Worm (Caenorhabditis elegans) whole organism, mixed stage, embryonic: ENCODE measurements around the gene abf-5.

Experiments
- M03D4.4 ChIP-seq: sonication (generic microtip); optimal IDR thresholded peaks from 2 replicates; lab custom pipeline; 2017; ENCODE audit warnings: mild to moderate bottlenecking, missing genetic modification characterization, missing compliant biosample characterization
- blmp-1 ChIP-seq: fragments of 150-350 bp; optimal IDR thresholded peaks from 2 replicates; lab custom pipeline; 2014; ENCODE audit warnings: missing biosample characterization, missing genetic modification characterization
- ceh-39 ChIP-seq: fragments of 150-350 bp; optimal IDR thresholded peaks from 2 replicates; lab custom pipeline; 2014; ENCODE audit warnings: missing biosample characterization, missing genetic modification characterization
- ceh-43 ChIP-seq: fragments of 200-800 bp; sonication (Bioruptor generic); optimal IDR thresholded peaks from 2 replicates; lab custom pipeline; 2018; ENCODE audit warnings: mild to moderate bottlenecking, missing genetic modification characterization, moderate library complexity, missing compliant biosample characterization
- ces-1 ChIP-seq: fragments of 150-350 bp; optimal IDR thresholded peaks from 2 replicates; lab custom pipeline; 2014; ENCODE audit warnings: missing biosample characterization, missing genetic modification reagents, missing genetic modification characterization
- drap-1 ChIP-seq: fragments of 200-800 bp; sonication (Bioruptor generic); optimal IDR thresholded peaks from 3 replicates; lab custom pipeline; 2018; ENCODE audit warnings: mild to moderate bottlenecking, missing genetic modification characterization, missing compliant biosample characterization
- elt-1 ChIP-seq: sonication (generic microtip); optimal IDR thresholded peaks from 2 replicates; lab custom pipeline; 2017; ENCODE audit warnings: missing genetic modification characterization, mild to moderate bottlenecking, missing compliant biosample characterization, antibody characterized with exemption, moderate library complexity, borderline replicate concordance; ENCODE audit not compliant: insufficient read depth
- elt-3 ChIP-seq: fragments of 150-350 bp; optimal IDR thresholded peaks from 2 replicates; lab custom pipeline; 2014; ENCODE audit warnings: missing biosample characterization, missing genetic modification characterization
- flh-1 ChIP-seq: fragments of 200-800 bp; sonication (Bioruptor generic); optimal IDR thresholded peaks from 2 replicates; lab custom pipeline; 2018; ENCODE audit warnings: mild to moderate bottlenecking, missing genetic modification characterization, moderate library complexity, missing compliant biosample characterization
- ham-2 ChIP-seq: fragments of 200-800 bp; sonication (Bioruptor generic); optimal IDR thresholded peaks from 2 replicates; lab custom pipeline; 2018; ENCODE audit warnings: mild to moderate bottlenecking, missing genetic modification characterization, missing compliant biosample characterization
- hlh-1 ChIP-seq: fragments of 150-350 bp; optimal IDR thresholded peaks from 2 replicates; lab custom pipeline; 2014; ENCODE audit warnings: missing biosample characterization, missing genetic modification reagents, missing genetic modification characterization
- lin-13 ChIP-seq: fragments of 150-350 bp; optimal IDR thresholded peaks from 2 replicates; lab custom pipeline; 2014; ENCODE audit warnings: missing biosample characterization, missing genetic modification characterization
- lin-32 ChIP-seq: fragments of 200-800 bp; sonication (Bioruptor generic); optimal IDR thresholded peaks from 2 replicates; lab custom pipeline; 2018; ENCODE audit warnings: mild to moderate bottlenecking, missing genetic modification characterization, missing compliant biosample characterization
- lsy-2 ChIP-seq: fragments of 150-350 bp; optimal IDR thresholded peaks from 2 replicates; lab custom pipeline; 2014; ENCODE audit warnings: missing biosample characterization, missing genetic modification characterization
- mab-5 ChIP-seq: fragments of 150-350 bp; optimal IDR thresholded peaks from 2 replicates; lab custom pipeline; 2014; ENCODE audit warnings: missing biosample characterization, missing genetic modification characterization
- mep-1 ChIP-seq: fragments of 150-350 bp; optimal IDR thresholded peaks from 2 replicates; lab custom pipeline; 2017; ENCODE audit warnings: missing biosample characterization, missing genetic modification reagents, missing genetic modification characterization, inconsistent platforms
- mls-2 ChIP-seq: sonication (generic microtip); optimal IDR thresholded peaks from 2 replicates; lab custom pipeline; 2016; ENCODE audit warnings: mild to moderate bottlenecking, missing genetic modification characterization, moderate library complexity, missing compliant biosample characterization
- nhr-12 ChIP-seq: fragments of 150-350 bp; optimal IDR thresholded peaks from 2 replicates; lab custom pipeline; 2014; ENCODE audit warnings: missing biosample characterization, missing genetic modification characterization
- nhr-2 ChIP-seq: fragments of 150-350 bp; optimal IDR thresholded peaks from 2 replicates; lab custom pipeline; 2014; ENCODE audit warnings: missing biosample characterization, missing genetic modification characterization
- nhr-237 ChIP-seq: fragments of 150-350 bp; optimal IDR thresholded peaks from 2 replicates; lab custom pipeline; 2014; ENCODE audit warnings: missing biosample characterization, missing genetic modification characterization
- nhr-76 ChIP-seq: sonication (generic microtip); optimal IDR thresholded peaks from 2 replicates; lab custom pipeline; 2017; ENCODE audit warnings: missing biosample characterization, missing genetic modification characterization
- pha-4 ChIP-seq: fragments of 150-350 bp; optimal IDR thresholded peaks from 2 replicates; lab custom pipeline; 2018; ENCODE audit warnings: missing biosample characterization, missing genetic modification reagents, missing genetic modification characterization
- sem-2 ChIP-seq: fragments of 200-800 bp; sonication (Bioruptor generic); optimal IDR thresholded peaks from 2 replicates; lab custom pipeline; 2018; ENCODE audit warnings: mild to moderate bottlenecking, missing genetic modification characterization, missing compliant biosample characterization
- snpc-4 ChIP-seq: fragments of 150-350 bp; optimal IDR thresholded peaks from 2 replicates; lab custom pipeline; 2014; ENCODE audit warnings: missing biosample characterization, missing genetic modification characterization
- sptf-1 ChIP-seq: sonication (generic microtip); optimal IDR thresholded peaks from 2 replicates; lab custom pipeline; 2017; ENCODE audit warnings: mild to moderate bottlenecking, missing genetic modification characterization, moderate library complexity, missing compliant biosample characterization
- unc-120 ChIP-seq: sonication (generic microtip); optimal IDR thresholded peaks from 2 replicates; lab custom pipeline; 2017; ENCODE audit warnings: missing genetic modification characterization, missing compliant biosample characterization; ENCODE audit not compliant: poor library complexity, severe bottlenecking
- unc-39 ChIP-seq: fragments of 150-350 bp; optimal IDR thresholded peaks from 2 replicates; lab custom pipeline; 2014; ENCODE audit warnings: missing biosample characterization, missing genetic modification characterization
- unc-62 ChIP-seq: fragments of 150-350 bp; optimal IDR thresholded peaks from 2 replicates; lab custom pipeline; 2014; ENCODE audit warnings: missing biosample characterization, missing genetic modification reagents, missing genetic modification characterization
- zip-8 ChIP-seq: fragments of 150-350 bp; optimal IDR thresholded peaks from 2 replicates; lab custom pipeline; 2014; ENCODE audit warnings: missing biosample characterization, missing genetic modification characterization
- ztf-11 ChIP-seq: fragments of 150-350 bp; optimal IDR thresholded peaks from 2 replicates; lab custom pipeline; 2014; ENCODE audit warnings: missing biosample characterization, missing genetic modification characterization

The abf-5 gene

ce11 chrX:12759010-12759409 is 33.6 kb upstream of the abf-5 start:
- TF ChIP-seq nhr-2 (tag; lab: Kevin White, UChicago) (no peak), lin-13 (tag; lab: Kevin White, UChicago) (no peak), ztf-11 (tag; lab: Kevin White, UChicago) (no peak), pha-4 (tag; lab: Kevin White, UChicago) (no peak), unc-62 (GFP tag; lab: Kevin White, UChicago) (no peak), lsy-2 (tag; lab: Kevin White, UChicago) (no peak), ham-2 (no peak), unc-39 (tag; lab: Kevin White, UChicago) (no peak), nhr-237 (tag; lab: Kevin White, UChicago) (no peak), elt-3 (no peak), M03D4.4 (no peak), nhr-76 (tag; lab: Kevin White, UChicago) (no peak), mep-1 (tag; lab: Kevin White, UChicago) (no peak), flh-1 (GFP tag; lab: Kevin White, UChicago) (no peak), ces-1 (GFP tag; lab: Kevin White, UChicago) (no peak), ceh-43 (GFP tag; lab: Kevin White, UChicago) (no peak)

ce11 chrX:12759642-12760041 is 33.0 kb upstream of the abf-5 start:
- TF ChIP-seq nhr-76 (tag; lab: Kevin White, UChicago) (no peak), mep-1 (tag; lab: Kevin White, UChicago) (no peak), hlh-1 (tag; lab: Kevin White, UChicago) (no peak), mab-5 (tag; lab: Kevin White, UChicago) (no peak), sem-2 (GFP tag; lab: Kevin White, UChicago) (no peak), flh-1 (GFP tag; lab: Kevin White, UChicago) (no peak), lin-32 (no peak), ces-1 (GFP tag; lab: Kevin White, UChicago) (no peak), elt-3 (no peak)
- TF ChIP-seq, all 35 proteins: peak for 0

- no peak for TF ChIP-seq lin-32
- TF ChIP-seq blmp-1 (tag; lab: Kevin White, UChicago) = no peak
- TF ChIP-seq mep-1 (tag; lab: Kevin White, UChicago) = no peak
- TF ChIP-seq snpc-4 (tag; lab: Kevin White, UChicago) = no peak
- TF ChIP-seq ceh-39 (tag; lab: Kevin White, UChicago) = no peak
- TF ChIP-seq nhr-12 = no peak
- TF ChIP-seq elt-1 (tag; lab: Kevin White, UChicago) = no peak
- no peak for TF ChIP-seq unc-120 (tag; lab: Kevin White, UChicago)
Measured at ce11 chrX:12761295-12761775, 31.3 kb upstream of the abf-5 start.

- TF ChIP-seq ces-1 (GFP tag; lab: Kevin White, UChicago) = no peak
- no peak for TF ChIP-seq zip-8 (tag; lab: Kevin White, UChicago)
- TF ChIP-seq unc-62 (GFP tag; lab: Kevin White, UChicago) = no peak
- TF ChIP-seq drap-1 = no peak
- no peak for TF ChIP-seq snpc-4 (tag; lab: Kevin White, UChicago)
Measured at ce11 chrX:12761778-12762177, 30.9 kb upstream of the abf-5 start, which contains the start of gene cept-1. cept-1 (plus strand) TSS chrX:12762078.

ce11 chrX:12764009-12764408 is 28.6 kb upstream of the abf-5 start:
- TF ChIP-seq lin-13 (tag; lab: Kevin White, UChicago) (no peak), mls-2 (tag; lab: Kevin White, UChicago) (no peak), nhr-76 (tag; lab: Kevin White, UChicago) (no peak), hlh-1 (tag; lab: Kevin White, UChicago) (no peak), snpc-4 (tag; lab: Kevin White, UChicago) (no peak), ham-2 (no peak), nhr-237 (tag; lab: Kevin White, UChicago) (no peak), elt-3 (no peak)

ce11 chrX:12769697-12770096 is 23.0 kb upstream of the abf-5 start, which contains the start of gene ilc-17.1:
ilc-17.1 (minus strand) TSS chrX:12769797.
- TF ChIP-seq nhr-237 (tag; lab: Kevin White, UChicago) (no peak), sptf-1 (tag; lab: Kevin White, UChicago) (no peak), ham-2 (no peak), hlh-1 (tag; lab: Kevin White, UChicago) (no peak)
